Worm (Caenorhabditis elegans): Measurements from ENCODE around the gene F54D12.7.

DNA sequence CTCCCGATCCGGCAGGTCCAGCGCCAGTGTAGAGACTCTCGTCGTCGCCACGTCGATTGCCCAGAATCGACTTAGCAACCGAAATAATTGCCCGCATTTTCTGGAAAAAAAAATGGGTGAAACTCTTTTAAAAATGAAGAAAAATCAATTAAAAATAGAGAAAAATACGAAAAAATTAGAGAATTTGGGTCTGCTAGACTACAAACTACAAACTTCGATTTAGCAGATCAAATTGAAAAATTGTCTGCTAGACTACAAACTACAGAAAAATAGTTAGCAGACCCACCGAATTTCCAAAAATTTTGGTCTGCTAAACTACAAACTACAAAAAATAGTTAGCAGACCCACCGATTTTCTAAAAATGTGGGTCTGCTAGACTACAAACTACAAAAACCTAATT lies 10.3 kb downstream of the F54D12.7 start, which contains the start of gene rog-1:
- TF ChIP-seq ceh-13 (GFP tag; optimal IDR thresholded peaks at IDR 0.05) (no peak), ama-1 (optimal IDR thresholded peaks at IDR 0.05) (no peak), tbx-37 (GFP tag; conservative IDR thresholded peaks at IDR 0.05) (no peak), tbx-11 (GFP tag; IDR thresholded peaks at IDR 0.05) (no peak), tra-4 (tag; optimal IDR thresholded peaks at IDR 0.05) (no peak)
